Worm (Caenorhabditis elegans) whole organism, midembryonic: Measurements from ENCODE around the gene F28C6.10.

Source experiments
- cog-1 ChIP-seq: sonication (generic microtip); optimal IDR thresholded peaks from 2 replicates; lab custom pipeline; 2016; ENCODE audit warnings: missing genetic modification characterization, missing compliant biosample characterization
- flt-1 ChIP-seq: fragments of 200-800 bp; sonication (Bioruptor generic); IDR thresholded peaks from 2 replicates; pipeline ENCODE4 v1.3.6; 2022; ENCODE audit warnings: missing genetic modification characterization, missing compliant biosample characterization
- klf-2 ChIP-seq: fragments of 200-800 bp; sonication (Bioruptor generic); conservative IDR thresholded peaks from 2 replicates; pipeline ENCODE4 v1.3.6; 2022; ENCODE audit warnings: missing genetic modification reagents, missing genetic modification characterization, missing compliant biosample characterization
- med-1 ChIP-seq: sonication (generic microtip); optimal IDR thresholded peaks from 2 replicates; lab custom pipeline; 2017; ENCODE audit warnings: missing genetic modification characterization, mild to moderate bottlenecking, missing compliant biosample characterization, antibody characterized with exemption, missing genetic modification reagents; ENCODE audit not compliant: insufficient read depth
- ref-1 ChIP-seq: fragments of 200-800 bp; sonication (Bioruptor generic); conservative IDR thresholded peaks from 2 replicates; pipeline ENCODE4 v1.3.6; 2022; ENCODE audit warnings: missing genetic modification reagents, missing genetic modification characterization, missing compliant biosample characterization
- ztf-23 ChIP-seq: fragments of 200-800 bp; sonication (Bioruptor generic); IDR thresholded peaks from 2 replicates; pipeline ENCODE4 v1.3.6; 2022; ENCODE audit warnings: missing genetic modification reagents, missing genetic modification characterization, missing compliant biosample characterization
- ztf-29 ChIP-seq: fragments of 200-800 bp; sonication (Bioruptor generic); IDR thresholded peaks from 2 replicates; pipeline ENCODE4 v1.3.6; 2022; ENCODE audit warnings: missing genetic modification reagents, missing genetic modification characterization, missing compliant biosample characterization

ce11 chrII:8562002-8562401, 45.8 kb upstream of the F28C6.10 start, which contains the start of gene F54C9.14:
- no peak for TF ChIP-seq ztf-29 (GFP tag; lab: Robert Waterston, UW)
- TF ChIP-seq klf-2, result no peak
- no peak for TF ChIP-seq flt-1
- no peak for TF ChIP-seq ztf-23 (GFP tag; lab: Robert Waterston, UW)
- no peak for TF ChIP-seq cog-1 (tag; lab: Kevin White, UChicago)
- no peak for TF ChIP-seq ref-1 (GFP tag; lab: Robert Waterston, UW)
- TF ChIP-seq med-1 (GFP tag; lab: Kevin White, UChicago), result no peak
